Fruit fly (Drosophila melanogaster) whole organism, wandering third instar larva: ENCODE data around the gene Pten.

Source experiments
- Abd-B ChIP-seq: fragments of >200 bp; optimal IDR thresholded peaks from 2 replicates; lab custom pipeline; 2017; ENCODE audit warnings: missing biosample characterization, missing genetic modification characterization
- CG32264 ChIP-seq: fragments of 200-800 bp; sonication (Bioruptor generic); optimal IDR thresholded peaks from 2 replicates; lab custom pipeline; 2016; ENCODE audit warnings: missing biosample characterization, missing genetic modification characterization
- CG9705 ChIP-seq: fragments of 200-800 bp; sonication (Bioruptor generic); optimal IDR thresholded peaks from 2 replicates; lab custom pipeline; 2018; ENCODE audit warnings: missing biosample characterization, mild to moderate bottlenecking, missing genetic modification characterization
- CrebA ChIP-seq: fragments of 200-800 bp; sonication (Bioruptor generic); optimal IDR thresholded peaks from 2 replicates; lab custom pipeline; 2016; ENCODE audit warnings: missing biosample characterization, mild to moderate bottlenecking, missing genetic modification characterization, borderline replicate concordance
- Dfd ChIP-seq: fragments of >200 bp; optimal IDR thresholded peaks from 2 replicates; lab custom pipeline; 2017; ENCODE audit warnings: missing biosample characterization, missing genetic modification characterization
- Dif ChIP-seq: fragments of 200-275, 200-300 bp; sonication (Bioruptor generic); optimal IDR thresholded peaks from 2 replicates; lab custom pipeline; 2018; ENCODE audit warnings: missing biosample characterization, missing genetic modification characterization; ENCODE audit not compliant: partially characterized antibody
- GATAd ChIP-seq: sonication (Bioruptor generic); optimal IDR thresholded peaks from 2 replicates; lab custom pipeline; 2016; ENCODE audit warnings: missing biosample characterization, missing genetic modification characterization
- Hr78 ChIP-seq: fragments of >200 bp; optimal IDR thresholded peaks from 2 replicates; lab custom pipeline; 2017; ENCODE audit warnings: missing biosample characterization, missing genetic modification characterization
- Hr83 ChIP-seq: fragments of 200-300 bp; sonication (Bioruptor generic); optimal IDR thresholded peaks from 2 replicates; lab custom pipeline; 2016; ENCODE audit warnings: missing biosample characterization, mild to moderate bottlenecking, missing genetic modification characterization, moderate library complexity; ENCODE audit not compliant: poor library complexity, severe bottlenecking
- Mio ChIP-seq: sonication (Bioruptor generic); optimal IDR thresholded peaks from 2 replicates; lab custom pipeline; 2016; ENCODE audit warnings: missing biosample characterization, missing genetic modification characterization
- Myc ChIP-seq: fragments of >200 bp; optimal IDR thresholded peaks from 2 replicates; lab custom pipeline; 2017
- N ChIP-seq: fragments of >200 bp; optimal IDR thresholded peaks from 2 replicates; lab custom pipeline; 2018; ENCODE audit warnings: missing biosample characterization, missing external identifiers, missing genetic modification characterization
- OdsH ChIP-seq: fragments of 200-800 bp; sonication (Bioruptor generic); optimal IDR thresholded peaks from 2 replicates; lab custom pipeline; 2016; ENCODE audit warnings: missing biosample characterization, mild to moderate bottlenecking, missing genetic modification characterization
- Sp1 ChIP-seq: fragments of 200-800 bp; sonication (Bioruptor generic); optimal IDR thresholded peaks from 3 replicates; lab custom pipeline; 2019; ENCODE audit warnings: missing biosample characterization, mild to moderate bottlenecking, missing genetic modification characterization, moderate library complexity
- Vsx2 ChIP-seq: fragments of 200-300, 225-300 bp; sonication (Bioruptor generic); optimal IDR thresholded peaks from 2 replicates; lab custom pipeline; 2018; ENCODE audit warnings: missing biosample characterization, missing genetic modification characterization; ENCODE audit not compliant: partially characterized antibody
- dl ChIP-seq, 2 experiments: fragments of 175-275, 200-275 bp in 1 of 2; fragments of 200-275 bp in 1 of 2; sonication (Bioruptor generic); optimal IDR thresholded peaks; lab custom pipeline; 2018; ENCODE audit warnings: mild to moderate bottlenecking in 2 of 2, missing biosample characterization in 2 of 2, missing genetic modification characterization in 2 of 2, moderate library complexity in 2 of 2; ENCODE audit not compliant: partially characterized antibody in 2 of 2, insufficient read depth in 1 of 2
- dmrt93B ChIP-seq: fragments of 200-800 bp; sonication (Bioruptor generic); optimal IDR thresholded peaks from 2 replicates; lab custom pipeline; 2018; ENCODE audit warnings: missing biosample characterization, mild to moderate bottlenecking, missing genetic modification characterization
- dsf ChIP-seq: sonication (Bioruptor generic); optimal IDR thresholded peaks from 2 replicates; lab custom pipeline; 2016; ENCODE audit warnings: missing biosample characterization, missing genetic modification characterization, borderline replicate concordance
- ey ChIP-seq: fragments of 200-800 bp; sonication (Bioruptor generic); optimal IDR thresholded peaks from 2 replicates; lab custom pipeline; 2016; ENCODE audit warnings: missing biosample characterization, missing genetic modification characterization
- fru ChIP-seq: fragments of 200-800 bp; sonication (Bioruptor generic); optimal IDR thresholded peaks from 3 replicates; lab custom pipeline; 2016; ENCODE audit warnings: missing biosample characterization, mild to moderate bottlenecking, missing genetic modification characterization
- jim ChIP-seq: fragments of 175-275, 200-325 bp; sonication (Bioruptor generic); optimal IDR thresholded peaks from 2 replicates; lab custom pipeline; 2016; ENCODE audit warnings: missing biosample characterization, mild to moderate bottlenecking, missing genetic modification characterization
- psq ChIP-seq: fragments of 200-800 bp; sonication (Bioruptor generic); optimal IDR thresholded peaks from 3 replicates; lab custom pipeline; 2017; ENCODE audit warnings: missing biosample characterization, mild to moderate bottlenecking, missing genetic modification characterization, moderate library complexity
- rgr ChIP-seq: fragments of 200-800 bp; sonication (Bioruptor generic); optimal IDR thresholded peaks from 3 replicates; lab custom pipeline; 2016; ENCODE audit warnings: missing biosample characterization, mild to moderate bottlenecking, missing genetic modification characterization
- sage ChIP-seq: fragments of 200-800 bp; sonication (Bioruptor generic); optimal IDR thresholded peaks from 2 replicates; lab custom pipeline; 2016; ENCODE audit warnings: missing biosample characterization, mild to moderate bottlenecking, missing genetic modification characterization
- sv ChIP-seq: fragments of 200-800 bp; sonication (Bioruptor generic); optimal IDR thresholded peaks from 3 replicates; lab custom pipeline; 2016; ENCODE audit warnings: missing biosample characterization, missing genetic modification characterization
- tai ChIP-seq: sonication (Bioruptor generic); optimal IDR thresholded peaks from 2 replicates; lab custom pipeline; 2016; ENCODE audit warnings: missing biosample characterization, missing genetic modification characterization
- usp ChIP-seq: fragments of >200 bp; optimal IDR thresholded peaks from 2 replicates; lab custom pipeline; 2017; ENCODE audit warnings: missing biosample characterization, missing genetic modification characterization
- woc ChIP-seq: sonication (Bioruptor generic); optimal IDR thresholded peaks from 2 replicates; lab custom pipeline; 2016; ENCODE audit warnings: missing biosample characterization, mild to moderate bottlenecking, missing genetic modification characterization

Gene Pten

DNA sequence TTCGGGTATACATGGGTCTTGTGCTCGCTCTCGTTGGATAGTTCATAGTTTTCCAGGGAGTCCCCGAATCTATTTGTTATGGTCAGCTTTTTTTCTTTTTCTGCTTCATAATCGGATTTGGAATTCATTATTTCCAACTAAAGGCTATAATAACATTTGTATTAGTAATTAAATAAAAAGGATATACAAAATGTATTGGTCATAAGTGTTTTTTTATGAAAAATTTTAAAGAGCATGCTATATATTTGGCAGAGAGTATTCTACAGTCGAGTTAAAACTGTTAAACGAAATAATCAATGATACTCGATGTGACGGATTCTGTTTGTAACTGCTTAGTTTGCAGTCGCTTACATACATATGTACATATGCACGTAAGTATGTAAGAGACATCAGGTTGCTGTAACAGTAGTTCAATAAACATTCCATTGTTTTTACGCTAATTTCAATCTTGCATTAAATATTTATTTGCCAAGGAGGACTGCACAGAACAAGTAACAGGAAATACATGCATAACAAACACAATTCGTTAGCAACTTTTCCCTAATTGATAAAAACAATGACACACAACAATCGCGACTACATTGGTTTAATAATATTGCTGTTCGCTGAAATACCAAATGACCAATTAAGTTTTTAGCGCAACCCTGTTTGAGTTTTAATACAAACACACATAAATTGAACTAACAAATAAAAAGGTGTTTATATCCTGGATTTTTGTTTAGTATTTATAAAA, 38.4 kb upstream of the Pten start:
- TF ChIP-seq sage (GFP tag; lab: Kevin White, UChicago) (peak; percentile 37), CrebA (GFP tag; lab: Kevin White, UChicago) (no peak), woc (GFP tag; lab: Kevin White, UChicago) (no peak), Hr78 (no peak), dmrt93B (GFP tag; lab: Kevin White, UChicago) (no peak), Hr83 (GFP tag; lab: Kevin White, UChicago) (no peak), rgr (GFP tag; lab: Kevin White, UChicago) (no peak), usp (no peak)

DNA sequence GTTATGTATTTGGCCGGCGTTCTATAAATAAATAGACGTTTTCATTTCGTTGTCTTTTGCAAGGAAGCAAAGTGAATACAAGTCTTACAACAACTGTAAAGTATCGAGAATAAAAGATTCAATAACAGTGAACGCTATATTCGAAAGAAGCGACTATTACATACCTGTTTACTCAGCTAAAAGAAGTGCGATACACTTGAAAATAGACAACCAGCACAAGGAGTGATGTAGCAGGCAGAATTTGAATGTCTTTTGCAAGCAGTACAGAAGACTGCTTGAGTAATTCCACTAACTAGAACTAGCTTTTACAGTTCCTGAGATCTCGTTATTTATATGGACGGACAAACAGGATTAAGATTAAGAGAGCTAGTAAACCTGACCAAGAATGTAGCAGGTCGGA, 37.5 kb upstream of the Pten start:
- TF ChIP-seq psq (GFP tag; lab: Kevin White, UChicago) (no peak), N (GFP tag; lab: Kevin White, UChicago) (peak; percentile 33), Dif (GFP tag; lab: Kevin White, UChicago) (peak; percentile 72)

DNA sequence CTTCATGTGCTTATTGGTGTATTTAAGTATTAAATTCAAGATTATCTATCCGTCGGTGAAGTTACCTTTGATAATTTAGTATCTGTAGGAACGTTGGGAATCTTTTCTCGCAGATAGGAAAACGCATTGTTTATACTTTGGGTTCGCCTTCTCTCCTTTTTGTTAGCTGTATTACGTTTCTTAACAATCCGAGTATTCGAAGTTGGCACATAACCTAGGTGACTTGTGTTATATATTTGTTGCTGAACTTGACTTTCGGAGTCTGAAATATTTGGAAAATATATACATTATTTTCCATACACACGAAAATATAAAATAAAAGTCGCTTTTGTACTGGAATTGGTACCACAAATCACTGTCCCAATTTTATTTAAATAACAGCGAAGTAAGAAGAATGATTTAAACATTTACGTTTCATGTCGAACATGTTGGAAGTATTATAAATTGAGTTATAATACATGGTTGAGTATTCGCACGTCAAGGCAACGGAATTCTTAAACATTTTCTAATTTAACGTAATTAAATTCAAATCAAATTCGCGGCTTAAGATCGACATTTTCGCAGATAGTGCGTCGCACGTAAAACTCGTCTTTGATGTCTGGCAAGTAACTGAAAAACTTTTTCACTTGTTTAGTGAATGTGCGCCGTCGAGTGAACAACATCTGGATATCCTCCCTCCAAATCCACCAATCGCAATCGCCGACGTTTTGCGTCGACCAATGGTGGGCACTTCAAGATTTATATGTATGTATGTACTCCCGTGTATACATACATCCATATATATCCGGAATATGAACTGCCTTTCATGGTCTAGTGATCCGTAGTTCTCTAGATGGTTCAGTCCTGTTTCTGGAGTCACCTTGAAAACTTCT, 34.2 kb upstream of the Pten start, which contains the start of gene Hand:
Gene Hand, minus strand, starts transcription at position 588 of the 872 bp plus-strand sequence.
- TF ChIP-seq psq (GFP tag; lab: Kevin White, UChicago), result no peak
- no peak for TF ChIP-seq GATAd (GFP tag; lab: Kevin White, UChicago)
- no peak for TF ChIP-seq sv (GFP tag; lab: Kevin White, UChicago)
- no peak for TF ChIP-seq N (GFP tag; lab: Kevin White, UChicago)
- no peak for TF ChIP-seq ey (GFP tag; lab: Kevin White, UChicago)
- no peak for TF ChIP-seq jim (GFP tag; lab: Kevin White, UChicago)
- no peak for TF ChIP-seq tai (GFP tag; lab: Kevin White, UChicago)
- TF ChIP-seq Mio, result no peak
- no peak for TF ChIP-seq CG32264 (GFP tag; lab: Kevin White, UChicago)

DNA sequence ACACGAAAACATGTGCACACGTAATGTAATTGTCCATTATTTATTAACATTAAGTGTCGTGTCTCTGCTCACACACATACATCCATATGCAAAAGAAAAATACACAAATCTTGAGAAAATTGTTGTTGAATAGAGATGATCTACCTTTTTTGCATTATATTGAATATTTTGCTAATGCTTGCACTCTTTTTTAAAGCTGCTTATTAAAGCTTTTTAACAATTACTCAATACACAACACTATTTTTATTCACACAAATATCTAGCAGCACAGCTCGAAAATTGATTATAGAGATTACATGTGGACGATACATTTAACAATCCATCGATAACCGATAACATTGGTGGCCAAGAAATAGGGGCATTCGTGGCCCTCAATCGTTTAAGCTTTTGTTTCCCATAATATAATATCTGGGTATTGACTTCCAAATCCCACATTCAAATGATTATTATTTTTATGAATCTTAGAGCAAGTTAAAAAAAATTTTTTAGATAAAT, 31.3 kb upstream of the Pten start, which contains the start of gene Ufd4:
Gene Ufd4, minus strand, starts transcription at position 300 of the 495 bp plus-strand sequence.
- no peak for TF ChIP-seq Hr78
- TF ChIP-seq dmrt93B (GFP tag; lab: Kevin White, UChicago), result no peak
- no peak for TF ChIP-seq fru (GFP tag; lab: Kevin White, UChicago)
- no peak for TF ChIP-seq psq (GFP tag; lab: Kevin White, UChicago)
- no peak for TF ChIP-seq Dif (GFP tag; lab: Kevin White, UChicago)
- TF ChIP-seq Vsx2 (GFP tag; lab: Kevin White, UChicago), result no peak
- TF ChIP-seq woc (GFP tag; lab: Kevin White, UChicago), result no peak
- no peak for TF ChIP-seq rgr (GFP tag; lab: Kevin White, UChicago)
- TF ChIP-seq Sp1 (GFP tag; lab: Kevin White, UChicago), result no peak
- TF ChIP-seq Abd-B (GFP tag; lab: Kevin White, UChicago), result no peak
- peak; percentile 70 for TF ChIP-seq Hr83 (GFP tag; lab: Kevin White, UChicago)
- TF ChIP-seq CG32264 (GFP tag; lab: Kevin White, UChicago), result peak; percentile 36
- no peak for TF ChIP-seq Dfd (GFP tag; lab: Kevin White, UChicago)
- TF ChIP-seq dsf (GFP tag; lab: Kevin White, UChicago), result no peak
- TF ChIP-seq sv (GFP tag; lab: Kevin White, UChicago), result peak; percentile 44
- TF ChIP-seq OdsH (GFP tag; lab: Kevin White, UChicago), result peak; percentile 37
- TF ChIP-seq CG9705 (GFP tag; lab: Kevin White, UChicago), result peak; percentile 32
- no peak for TF ChIP-seq GATAd (GFP tag; lab: Kevin White, UChicago)

DNA sequence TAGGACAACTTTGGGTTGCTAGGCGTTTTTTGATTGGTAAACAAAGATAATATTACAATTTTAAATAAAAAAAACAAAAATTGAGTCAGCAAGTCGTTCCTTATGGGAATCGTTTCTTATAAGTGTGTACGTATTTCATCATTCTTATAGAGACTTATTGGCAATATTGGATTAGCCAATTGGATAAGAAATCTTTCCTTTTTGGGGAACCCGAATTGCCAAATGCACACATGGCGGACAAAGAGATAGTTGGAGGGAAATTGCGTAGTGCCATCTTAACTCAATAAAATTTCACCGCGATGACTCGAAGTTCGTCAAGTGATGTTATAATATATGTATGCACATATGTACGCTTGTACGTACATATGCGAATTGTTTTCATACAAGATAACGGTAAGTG, 30.4 kb upstream of the Pten start:
- TF ChIP-seq OdsH (GFP tag; lab: Kevin White, UChicago) (no peak), psq (GFP tag; lab: Kevin White, UChicago) (no peak), dl (GFP tag; optimal IDR thresholded peaks at IDR 0.05; lab: Kevin White, UChicago; ENCODE audit: insufficient read depth in 1 of 2, partially characterized antibody in 2 of 2) (no peak), Mio (no peak), Abd-B (GFP tag; lab: Kevin White, UChicago) (no peak), Myc (no peak), dmrt93B (GFP tag; lab: Kevin White, UChicago) (no peak)
- TF ChIP-seq, all 38 proteins: peak for 0
